Worm (Caenorhabditis elegans) whole organism, L3 larva: ENCODE data around the gene cdh-4.

Experiments used
- R02D3.7 ChIP-seq: fragments of 150-350 bp; optimal IDR thresholded peaks from 2 replicates; lab custom pipeline; 2014; ENCODE audit warnings: missing biosample characterization, missing genetic modification characterization
- ama-1 ChIP-seq: fragments of 150-350 bp; optimal IDR thresholded peaks from 2 replicates; lab custom pipeline; 2018
- ceh-16 ChIP-seq: sonication (generic microtip); optimal IDR thresholded peaks from 2 replicates; lab custom pipeline; 2017; ENCODE audit warnings: missing biosample characterization, missing genetic modification characterization
- ceh-28 ChIP-seq: fragments of 150-350 bp; optimal IDR thresholded peaks from 2 replicates; lab custom pipeline; 2014; ENCODE audit warnings: missing biosample characterization, missing genetic modification reagents, missing genetic modification characterization
- daf-12 ChIP-seq: fragments of 150-350 bp; optimal IDR thresholded peaks from 2 replicates; lab custom pipeline; 2014; ENCODE audit warnings: missing biosample characterization, missing genetic modification reagents, missing genetic modification characterization
- egl-5 ChIP-seq: fragments of 150-350 bp; optimal IDR thresholded peaks from 2 replicates; lab custom pipeline; 2017; ENCODE audit warnings: missing biosample characterization, missing genetic modification reagents, missing genetic modification characterization, inconsistent platforms
- elt-1 ChIP-seq: fragments of 150-350 bp; optimal IDR thresholded peaks from 2 replicates; lab custom pipeline; 2014; ENCODE audit warnings: missing biosample characterization, missing genetic modification characterization
- elt-2 ChIP-seq: sonication (generic microtip); optimal IDR thresholded peaks from 2 replicates; lab custom pipeline; 2016; ENCODE audit warnings: missing genetic modification reagents, mild to moderate bottlenecking, missing genetic modification characterization, missing compliant biosample characterization
- elt-3 ChIP-seq, 3 experiments: fragments of 150-350 bp in 1 of 3; sonication (generic microtip) in 2 of 3; optimal IDR thresholded peaks; 2 replicates in 2 of 3; 4 replicates in 1 of 3; lab custom pipeline; 2014 to 2017; ENCODE audit warnings: missing biosample characterization in 3 of 3, missing genetic modification characterization in 3 of 3
- fkh-10 ChIP-seq: sonication (generic microtip); optimal IDR thresholded peaks from 2 replicates; lab custom pipeline; 2017; ENCODE audit warnings: missing biosample characterization, missing genetic modification reagents, missing genetic modification characterization
- fos-1 ChIP-seq: fragments of 150-350 bp; optimal IDR thresholded peaks from 2 replicates; lab custom pipeline; 2014; ENCODE audit warnings: missing biosample characterization, missing genetic modification characterization
- hmg-11 ChIP-seq: sonication (generic microtip); optimal IDR thresholded peaks from 2 replicates; lab custom pipeline; 2016; ENCODE audit warnings: missing genetic modification characterization, missing compliant biosample characterization
- jun-1 ChIP-seq: fragments of 150-350 bp; optimal IDR thresholded peaks from 2 replicates; lab custom pipeline; 2014; ENCODE audit warnings: missing biosample characterization, missing genetic modification reagents, missing genetic modification characterization
- lin-15B ChIP-seq: fragments of 150-350 bp; optimal IDR thresholded peaks from 2 replicates; lab custom pipeline; 2014; ENCODE audit warnings: missing biosample characterization, missing genetic modification characterization
- lin-39 ChIP-seq: fragments of 150-350 bp; optimal IDR thresholded peaks from 2 replicates; lab custom pipeline; 2018; ENCODE audit warnings: missing biosample characterization, missing genetic modification reagents, missing genetic modification characterization
- lsy-12 ChIP-seq: sonication (generic microtip); optimal IDR thresholded peaks from 2 replicates; lab custom pipeline; 2016; ENCODE audit warnings: mild to moderate bottlenecking, missing genetic modification characterization, missing compliant biosample characterization
- mdl-1 ChIP-seq: fragments of 150-350 bp; optimal IDR thresholded peaks from 2 replicates; lab custom pipeline; 2014; ENCODE audit warnings: missing biosample characterization, missing genetic modification characterization
- nfya-1 ChIP-seq: sonication (generic microtip); optimal IDR thresholded peaks from 2 replicates; lab custom pipeline; 2017; ENCODE audit warnings: missing genetic modification characterization, mild to moderate bottlenecking, missing compliant biosample characterization, antibody characterized with exemption, moderate library complexity; ENCODE audit not compliant: insufficient read depth
- nhr-11 ChIP-seq: fragments of 150-350 bp; optimal IDR thresholded peaks from 2 replicates; lab custom pipeline; 2014; ENCODE audit warnings: missing biosample characterization, missing genetic modification characterization
- nhr-12 ChIP-seq: fragments of 150-350 bp; optimal IDR thresholded peaks from 2 replicates; lab custom pipeline; 2014; ENCODE audit warnings: missing biosample characterization, missing genetic modification characterization
- nhr-23 ChIP-seq: fragments of 150-350 bp; optimal IDR thresholded peaks from 2 replicates; lab custom pipeline; 2014; ENCODE audit warnings: missing biosample characterization, missing genetic modification reagents, missing genetic modification characterization
- nhr-237 ChIP-seq: fragments of 150-350 bp; optimal IDR thresholded peaks from 2 replicates; lab custom pipeline; 2014; ENCODE audit warnings: missing biosample characterization, missing genetic modification characterization
- nhr-25 ChIP-seq: sonication (generic microtip); optimal IDR thresholded peaks from 2 replicates; lab custom pipeline; 2017; ENCODE audit warnings: missing biosample characterization, missing genetic modification characterization
- nhr-43 ChIP-seq: sonication (generic microtip); optimal IDR thresholded peaks from 2 replicates; lab custom pipeline; 2016; ENCODE audit warnings: mild to moderate bottlenecking, missing genetic modification characterization, missing compliant biosample characterization; ENCODE audit not compliant: poor library complexity, severe bottlenecking
- nhr-76 ChIP-seq: fragments of 150-350 bp; sonication (generic microtip); optimal IDR thresholded peaks from 5 replicates; lab custom pipeline; 2014; ENCODE audit warnings: missing biosample characterization, missing genetic modification characterization
- nhr-77 ChIP-seq: fragments of 150-350 bp; optimal IDR thresholded peaks from 2 replicates; lab custom pipeline; 2014; ENCODE audit warnings: missing biosample characterization, missing genetic modification characterization
- pha-4 ChIP-seq: fragments of 150-350 bp; optimal IDR thresholded peaks from 2 replicates; lab custom pipeline; 2014; ENCODE audit warnings: missing biosample characterization, missing genetic modification reagents, missing genetic modification characterization
- pqm-1 ChIP-seq: fragments of 150-350 bp; optimal IDR thresholded peaks from 2 replicates; lab custom pipeline; 2017; ENCODE audit warnings: missing biosample characterization, missing genetic modification characterization, inconsistent platforms
- skn-1 ChIP-seq: fragments of 150-350 bp; optimal IDR thresholded peaks from 2 replicates; lab custom pipeline; 2014; ENCODE audit warnings: missing biosample characterization, missing genetic modification characterization
- tbx-2 ChIP-seq: sonication (generic microtip); optimal IDR thresholded peaks from 2 replicates; lab custom pipeline; 2016; ENCODE audit warnings: mild to moderate bottlenecking, missing genetic modification characterization, missing compliant biosample characterization
- unc-62 ChIP-seq: fragments of 150-350 bp; sonication (generic microtip); optimal IDR thresholded peaks from 4 replicates; lab custom pipeline; 2014; ENCODE audit warnings: missing biosample characterization, missing genetic modification reagents, missing genetic modification characterization
- ztf-11 ChIP-seq: fragments of 150-350 bp; optimal IDR thresholded peaks from 2 replicates; lab custom pipeline; 2014; ENCODE audit warnings: missing biosample characterization, missing genetic modification characterization
- ztf-4 ChIP-seq: fragments of 150-350 bp; optimal IDR thresholded peaks from 2 replicates; lab custom pipeline; 2014; ENCODE audit warnings: missing biosample characterization, missing genetic modification characterization

cdh-4 gene

ce11 chrIII:4493008-4493777 lies 27.0 kb upstream of the cdh-4 start:
- TF ChIP-seq lin-15B (no peak), elt-3 (tag; optimal IDR thresholded peaks at IDR 0.05; lab: Kevin White, UChicago) (no peak), nhr-11 (tag; lab: Kevin White, UChicago) (no peak), nhr-43 (peak; percentile 26), lsy-12 (tag; lab: Kevin White, UChicago) (no peak), ama-1 (lab: Kevin White, UChicago) (no peak), skn-1 (tag; lab: Kevin White, UChicago) (no peak), unc-62 (GFP tag; lab: Kevin White, UChicago) (no peak), elt-2 (tag; lab: Kevin White, UChicago) (peak; percentile 82), nfya-1 (tag; lab: Kevin White, UChicago) (no peak), nhr-12 (tag; lab: Kevin White, UChicago) (no peak), fkh-10 (GFP tag; lab: Kevin White, UChicago) (no peak), ceh-16 (no peak), egl-5 (tag; lab: Kevin White, UChicago) (no peak), fos-1 (tag; lab: Kevin White, UChicago) (no peak), hmg-11 (tag; lab: Kevin White, UChicago) (no peak), R02D3.7 (tag; lab: Kevin White, UChicago) (no peak), nhr-237 (no peak), pqm-1 (tag; lab: Kevin White, UChicago) (peak; percentile 76)

ce11 chrIII:4494541-4495010 lies 25.6 kb upstream of the cdh-4 start:
- no peak for TF ChIP-seq daf-12 (tag; lab: Kevin White, UChicago)
- TF ChIP-seq pha-4 = peak; percentile 50
- no peak for TF ChIP-seq ztf-11
- no peak for TF ChIP-seq unc-62 (GFP tag; lab: Kevin White, UChicago)
- peak; percentile 74 for TF ChIP-seq nhr-25
- TF ChIP-seq ztf-4 = no peak
- TF ChIP-seq pqm-1 (tag; lab: Kevin White, UChicago) = peak; percentile 69
- peak; percentile 54 for TF ChIP-seq lsy-12 (tag; lab: Kevin White, UChicago)
- TF ChIP-seq nhr-76 = no peak
- TF ChIP-seq nhr-77 (tag; lab: Kevin White, UChicago) = no peak
- peak; percentile 42 to 91 (median 89) for TF ChIP-seq elt-3 (tag; optimal IDR thresholded peaks at IDR 0.05; lab: Kevin White, UChicago)
- no peak for TF ChIP-seq nhr-11 (tag; lab: Kevin White, UChicago)
- peak; percentile 83 for TF ChIP-seq jun-1 (tag; lab: Kevin White, UChicago)
- peak; percentile 83 for TF ChIP-seq nhr-23 (tag; lab: Kevin White, UChicago)
- no peak for TF ChIP-seq lin-39 (tag; lab: Kevin White, UChicago)
- peak; percentile 9 for TF ChIP-seq lin-15B
- no peak for TF ChIP-seq nhr-237
- no peak for TF ChIP-seq tbx-2
- TF ChIP-seq ceh-28 (tag; lab: Kevin White, UChicago) = peak; percentile 58
- peak; percentile 16 for TF ChIP-seq mdl-1 (tag; lab: Kevin White, UChicago)
- TF ChIP-seq nfya-1 (tag; lab: Kevin White, UChicago) = peak; percentile 37
- peak; percentile 79 for TF ChIP-seq nhr-43
- peak; percentile 78 for TF ChIP-seq elt-2 (tag; lab: Kevin White, UChicago)

DNA sequence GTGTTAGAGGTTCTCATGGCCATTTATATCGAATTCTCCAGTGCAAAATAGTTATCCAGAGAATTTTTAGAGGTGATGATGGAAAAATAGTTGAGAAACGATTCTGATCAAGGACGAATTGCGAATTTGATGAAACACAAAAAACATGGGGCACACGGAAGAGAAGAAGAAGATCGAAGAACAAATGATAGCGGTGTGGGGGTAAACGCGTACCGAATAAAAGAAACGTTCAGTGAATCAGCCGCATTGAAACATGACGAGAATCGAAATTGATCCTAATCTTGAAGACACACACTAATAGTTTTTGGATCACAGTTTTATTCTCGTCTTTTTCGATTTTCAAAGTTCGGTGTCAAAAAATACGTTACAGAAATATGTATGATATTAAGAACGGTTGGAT lies 24.9 kb upstream of the cdh-4 start:
- TF ChIP-seq nhr-23 (tag; lab: Kevin White, UChicago) (peak; percentile 68), elt-1 (tag; lab: Kevin White, UChicago) (peak; percentile 77), lin-15B (no peak), nhr-43 (peak; percentile 46), nhr-25 (peak; percentile 68)
- TF ChIP-seq, all 47 proteins: peak for 4

DNA sequence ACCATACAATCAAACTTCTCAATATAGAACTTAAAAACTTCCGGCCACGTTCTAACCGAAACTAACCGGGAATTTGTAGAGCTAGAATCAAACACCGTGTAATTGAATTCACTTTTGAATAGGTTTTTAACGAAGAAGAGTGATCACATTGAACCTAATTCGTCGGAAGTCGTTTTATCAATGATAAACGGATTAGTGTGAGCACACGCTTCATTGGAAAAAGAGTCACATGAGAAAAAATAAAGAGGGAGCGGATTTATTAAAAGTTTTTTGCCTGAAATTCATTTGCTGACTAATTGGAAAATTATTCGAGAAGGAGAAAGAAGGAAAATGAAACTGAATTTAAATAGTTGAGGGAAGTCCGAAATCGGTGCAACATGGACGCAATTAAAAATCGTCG lies 24.5 kb upstream of the cdh-4 start:
- no peak for TF ChIP-seq mdl-1 (tag; lab: Kevin White, UChicago)
- TF ChIP-seq nfya-1 (tag; lab: Kevin White, UChicago) = peak; percentile 18
